Fruit fly (Drosophila melanogaster): Measurements from ENCODE around the gene Nph.

DNA sequence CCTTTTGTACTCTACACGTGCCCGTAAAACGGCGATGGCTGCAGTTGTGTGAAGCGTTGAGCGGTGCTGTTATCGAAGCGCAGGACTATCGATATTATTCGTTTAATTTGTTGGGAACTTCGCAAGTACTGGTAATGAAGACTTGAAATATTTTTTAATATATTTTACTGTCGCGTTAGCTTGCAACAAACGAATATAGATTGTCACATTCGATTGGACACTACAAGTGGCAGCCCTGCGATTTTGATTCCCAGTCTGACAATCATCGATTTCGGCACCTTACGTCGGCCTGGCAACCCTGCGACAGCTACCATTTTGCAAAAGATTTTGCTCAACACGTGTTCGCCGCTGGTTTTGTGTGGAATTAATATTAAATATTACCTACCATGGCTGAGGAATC, at the start of gene Nph, which contains the start of gene Nlp:
- no peak for TF ChIP-seq CG8478 (optimal IDR thresholded peaks at IDR 0.05)
- TF ChIP-seq CTCF (optimal IDR thresholded peaks at IDR 0.05), result peak in 1 of 2 experiments; percentile 2

Data from S2 (cell line).